Worm (Caenorhabditis elegans) whole organism, young adult: ENCODE results near the gene pak-2.

Source experiments
- Y95B8A.8 ChIP-seq: fragments of 200-800 bp; sonication (Bioruptor generic); IDR thresholded peaks from 2 replicates; pipeline ENCODE4 v1.3.6; 2022; ENCODE audit warnings: missing genetic modification reagents, missing genetic modification characterization, missing compliant biosample characterization
- attf-6 ChIP-seq: fragments of 200-800 bp; sonication (Bioruptor generic); IDR thresholded peaks from 2 replicates; pipeline ENCODE4 v1.3.6; 2022; ENCODE audit warnings: missing genetic modification reagents, missing genetic modification characterization, missing compliant biosample characterization
- ceh-40 ChIP-seq: fragments of 200-800 bp; sonication (Bioruptor generic); IDR thresholded peaks from 2 replicates; pipeline ENCODE4 v1.3.6; 2022; ENCODE audit warnings: missing genetic modification characterization, missing compliant biosample characterization
- lir-1 ChIP-seq: fragments of 200-800 bp; sonication (Bioruptor generic); conservative IDR thresholded peaks from 2 replicates; pipeline ENCODE4 v1.3.6; 2022; ENCODE audit warnings: missing genetic modification reagents, missing genetic modification characterization, missing compliant biosample characterization
- snpc-1.3 ChIP-seq: sonication (generic microtip); optimal IDR thresholded peaks from 2 replicates; lab custom pipeline; 2017; ENCODE audit warnings: missing genetic modification characterization, mild to moderate bottlenecking, missing compliant biosample characterization, antibody characterized with exemption, moderate library complexity, missing genotype, missing genetic modification reagents; ENCODE audit not compliant: insufficient read depth

DNA sequence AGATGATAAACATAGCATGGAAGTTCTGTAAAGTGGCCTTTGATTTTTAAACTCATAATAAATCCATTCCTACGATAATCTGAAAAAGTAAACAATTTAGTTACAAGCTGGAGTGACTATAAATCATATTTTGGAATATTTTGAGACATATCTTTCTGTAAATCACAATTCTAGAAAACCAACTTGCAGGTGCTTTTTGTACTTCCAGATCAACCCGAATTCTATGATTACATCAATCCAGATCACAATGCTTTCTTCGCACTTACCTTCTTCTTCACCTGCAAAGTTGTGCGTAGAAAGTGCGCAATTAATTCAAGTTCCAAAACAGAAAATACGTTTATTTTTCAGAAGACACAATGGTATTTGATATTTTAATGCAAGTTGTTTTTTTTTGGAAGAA lies 24.5 kb downstream of the pak-2 start:
- TF ChIP-seq lir-1 (GFP tag; lab: Robert Waterston, UW): no peak
- TF ChIP-seq attf-6 (GFP tag; lab: Robert Waterston, UW): no peak
- TF ChIP-seq snpc-1.3 (tag; lab: Kevin White, UChicago): no peak
- no peak for TF ChIP-seq ceh-40 (GFP tag; lab: Robert Waterston, UW)
- TF ChIP-seq Y95B8A.8 (GFP tag; lab: Robert Waterston, UW): no peak
